Worm (Caenorhabditis elegans): Measurements from ENCODE around the gene K02D3.1.

Gene K02D3.1

DNA sequence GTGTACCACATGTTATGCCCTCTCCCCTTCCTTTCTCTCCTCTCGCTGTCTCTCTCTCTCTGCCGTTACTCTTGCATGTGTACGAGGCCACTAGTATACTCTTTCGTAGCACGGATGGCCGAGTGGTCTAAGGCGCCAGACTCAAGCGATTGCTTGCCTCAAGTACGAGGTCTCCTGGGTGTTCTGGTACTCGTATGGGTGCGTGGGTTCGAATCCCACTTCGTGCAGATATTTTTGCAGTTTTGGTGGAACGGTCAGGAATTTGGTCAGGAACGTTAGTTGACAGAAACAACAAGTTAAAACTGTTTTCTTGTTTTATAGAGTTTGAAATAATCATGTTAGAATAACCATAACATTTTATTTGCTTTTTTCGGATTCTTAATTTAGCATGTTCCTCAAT lies 41.3 kb upstream of the K02D3.1 start (continued):
- TF ChIP-seq lin-13 (GFP tag; optimal IDR thresholded peaks at IDR 0.05), result peak; percentile 34
- TF ChIP-seq nhr-19 (GFP tag; conservative IDR thresholded peaks at IDR 0.05), result peak; percentile 84
- TF ChIP-seq ceh-63 (GFP tag; optimal IDR thresholded peaks at IDR 0.05), result no peak
- TF ChIP-seq fkh-8 (tag; optimal IDR thresholded peaks at IDR 0.05), result peak; percentile 83
- TF ChIP-seq hlh-4 (tag; optimal IDR thresholded peaks at IDR 0.05), result peak; percentile 38
- TF ChIP-seq pax-3 (tag; optimal IDR thresholded peaks at IDR 0.05), result peak; percentile 72
- no peak for TF ChIP-seq nhr-237 (tag; optimal IDR thresholded peaks at IDR 0.05)
- TF ChIP-seq irx-1 (tag; optimal IDR thresholded peaks at IDR 0.05), result peak; percentile 75
- TF ChIP-seq alr-1 (tag; optimal IDR thresholded peaks at IDR 0.05; ENCODE audit: borderline replicate concordance), result no peak
- TF ChIP-seq tbx-2 (tag; optimal IDR thresholded peaks at IDR 0.05), result peak; percentile 85
- TF ChIP-seq efl-3 (GFP tag; optimal IDR thresholded peaks at IDR 0.05), result peak; percentile 2
- TF ChIP-seq fkh-4 (tag; optimal IDR thresholded peaks at IDR 0.05; ENCODE audit: borderline replicate concordance), result no peak
- peak; percentile 81 for TF ChIP-seq unc-86 (tag; optimal IDR thresholded peaks at IDR 0.05)
- no peak for TF ChIP-seq hlh-17 (GFP tag; optimal IDR thresholded peaks at IDR 0.05; ENCODE audit: borderline replicate concordance)
- TF ChIP-seq nhr-76 (tag; optimal IDR thresholded peaks at IDR 0.05), result no peak
- TF ChIP-seq mep-1 (tag; optimal IDR thresholded peaks at IDR 0.05), result peak; percentile 90
- TF ChIP-seq C16A3.4 (tag; optimal IDR thresholded peaks at IDR 0.05), result peak; percentile 90
- TF ChIP-seq aly-2 (tag; optimal IDR thresholded peaks at IDR 0.05), result peak; percentile 64
- TF ChIP-seq sup-37 (GFP tag; optimal IDR thresholded peaks at IDR 0.05), result peak; percentile 54
- TF ChIP-seq lin-39 (tag; optimal IDR thresholded peaks at IDR 0.05), result peak; percentile 34
- no peak for TF ChIP-seq ceh-90 (tag; optimal IDR thresholded peaks at IDR 0.05)
- no peak for TF ChIP-seq nhr-11 (tag; optimal IDR thresholded peaks at IDR 0.05)
- TF ChIP-seq ceh-88 (GFP tag; IDR thresholded peaks at IDR 0.05), result peak; percentile 78
- TF ChIP-seq ama-1 (optimal IDR thresholded peaks at IDR 0.05), result peak; percentile 47
- no peak for TF ChIP-seq C34B4.2 (tag; optimal IDR thresholded peaks at IDR 0.05)
- TF ChIP-seq grh-1 (GFP tag; IDR thresholded peaks at IDR 0.05), result peak; percentile 55
- peak in 1 of 2 experiments; percentile 89 for TF ChIP-seq mdl-1 (tag; optimal IDR thresholded peaks at IDR 0.05)
- TF ChIP-seq swsn-7 (tag; optimal IDR thresholded peaks at IDR 0.05), result peak; percentile 88
- peak; percentile 55 for TF ChIP-seq isw-1 (GFP tag; IDR thresholded peaks at IDR 0.05)
- peak; percentile 72 for TF ChIP-seq mab-9 (GFP tag; IDR thresholded peaks at IDR 0.05)
- TF ChIP-seq unc-130 (tag; optimal IDR thresholded peaks at IDR 0.05), result peak; percentile 12
- TF ChIP-seq mef-2 (tag; optimal IDR thresholded peaks at IDR 0.05), result no peak

- TF ChIP-seq zag-1 (tag; optimal IDR thresholded peaks at IDR 0.05), result no peak
- no peak for TF ChIP-seq lin-39 (tag; optimal IDR thresholded peaks at IDR 0.05)
- no peak for TF ChIP-seq irx-1 (tag; optimal IDR thresholded peaks at IDR 0.05)
- TF ChIP-seq elt-3 (tag; optimal IDR thresholded peaks at IDR 0.05), result no peak
- TF ChIP-seq nhr-19 (GFP tag; conservative IDR thresholded peaks at IDR 0.05), result no peak
- no peak for TF ChIP-seq lin-35 (GFP tag; optimal IDR thresholded peaks at IDR 0.05)
- TF ChIP-seq lin-15B (tag; optimal IDR thresholded peaks at IDR 0.05), result no peak
Observed at ce11 chrX:13666864-13667263, 39.8 kb upstream of the K02D3.1 start.

DNA sequence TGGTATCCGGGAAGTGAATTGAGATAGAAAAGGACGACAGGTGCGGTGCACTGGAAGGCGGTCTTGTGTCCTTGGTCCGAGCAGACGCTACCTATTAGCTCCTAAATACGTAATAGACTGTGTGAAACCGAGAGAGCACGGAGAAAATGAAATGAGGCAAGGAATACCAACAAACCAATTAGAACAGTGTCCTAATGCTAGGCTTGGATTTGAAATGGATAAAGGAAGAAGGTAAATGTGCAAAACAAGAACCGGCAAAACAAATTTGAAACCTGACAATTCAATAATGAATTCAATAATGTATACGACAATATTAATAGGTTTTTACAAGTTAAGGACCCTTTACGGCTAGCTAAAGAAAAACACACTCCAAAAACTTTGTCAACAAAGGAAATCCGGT lies 38.0 kb upstream of the K02D3.1 start, which contains the start of gene C04A11.2:
Gene C04A11.2 (minus strand): TSS at position 101 of the 400 bp plus-strand sequence.
- TF ChIP-seq ztf-4 (tag; optimal IDR thresholded peaks at IDR 0.05) (no peak), efl-1 (optimal IDR thresholded peaks at IDR 0.05) (no peak), efl-1 (GFP tag; optimal IDR thresholded peaks at IDR 0.05 in 1 of 2) (peak in 1 of 2 experiments; percentile 25)

DNA sequence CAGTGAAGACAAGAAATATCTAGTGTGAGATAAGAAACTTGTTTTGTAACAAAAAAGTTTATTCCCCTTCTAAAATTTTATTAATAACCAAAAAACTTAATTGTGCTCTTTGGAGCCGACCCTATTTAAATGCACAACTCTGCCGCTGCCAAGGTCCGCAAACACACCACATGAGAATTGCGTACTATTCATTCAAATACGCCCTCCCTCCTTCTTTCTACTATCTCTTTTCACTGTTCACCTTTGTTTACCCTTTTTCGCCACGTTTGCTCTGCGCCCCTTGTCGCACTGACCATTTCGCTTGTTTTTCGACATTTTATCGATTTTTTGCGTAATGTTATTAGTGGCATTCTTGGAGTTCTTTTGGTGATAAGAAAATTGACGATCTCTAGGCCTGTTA lies 37.1 kb upstream of the K02D3.1 start:
- peak; percentile 20 for TF ChIP-seq rnt-1 (tag; optimal IDR thresholded peaks at IDR 0.05)
- TF ChIP-seq lsy-2 (tag; optimal IDR thresholded peaks at IDR 0.05), result peak in 1 of 2 experiments; percentile 52
- peak; percentile 51 for TF ChIP-seq snu-23 (GFP tag; optimal IDR thresholded peaks at IDR 0.05)
- TF ChIP-seq lir-3 (tag; optimal IDR thresholded peaks at IDR 0.05; ENCODE audit: poor library complexity), result no peak
- TF ChIP-seq tlp-1 (tag; optimal IDR thresholded peaks at IDR 0.05), result no peak
- TF ChIP-seq dsc-1 (tag; optimal IDR thresholded peaks at IDR 0.05), result no peak
- no peak for TF ChIP-seq sox-4 (tag; optimal IDR thresholded peaks at IDR 0.05)
- peak; percentile 53 for TF ChIP-seq nhr-71 (tag; optimal IDR thresholded peaks at IDR 0.05)
- TF ChIP-seq aha-1 (tag; optimal IDR thresholded peaks at IDR 0.05), result no peak
- no peak for TF ChIP-seq egl-13 (tag; optimal IDR thresholded peaks at IDR 0.05)
- no peak for TF ChIP-seq C04F5.9 (tag; optimal IDR thresholded peaks at IDR 0.05)
- peak; percentile 51 for TF ChIP-seq nhr-20 (tag; optimal IDR thresholded peaks at IDR 0.05)
- no peak for TF ChIP-seq sup-37 (GFP tag; optimal IDR thresholded peaks at IDR 0.05)
- no peak for TF ChIP-seq zip-4 (GFP tag; optimal IDR thresholded peaks at IDR 0.05)

Data from whole organism, L1 larva.